Worm (Caenorhabditis elegans): ENCODE data around the gene him-5.
A peak's percentile ranks its signal among the peaks of the same experiment; 100 is the strongest.

him-5 gene

DNA sequence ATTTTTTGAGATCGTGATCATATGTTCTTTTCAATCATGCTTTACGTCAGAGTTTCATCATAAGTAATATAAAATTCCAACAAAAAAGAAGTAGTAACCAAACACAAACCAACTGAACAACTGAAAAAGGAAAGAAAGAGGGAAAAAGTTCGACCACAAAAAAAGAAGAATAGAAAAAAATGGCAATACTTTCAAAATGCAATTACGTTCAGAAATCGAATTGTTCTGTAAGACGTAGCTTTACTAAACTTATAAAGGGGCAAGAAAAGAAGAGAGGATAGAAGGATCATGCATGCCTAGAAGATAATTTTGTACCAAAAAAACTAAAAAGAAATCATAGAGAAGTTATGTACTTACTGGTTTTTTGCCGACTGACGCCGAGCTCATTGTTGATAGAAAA, 50.5 kb downstream of the him-5 start:
- 0 out of 2 replicates have a peak, but pooled peaks have one; percentile 8 for TF ChIP-seq ctbp-1 (GFP tag; IDR thresholded peaks at IDR 0.05)
- peak; percentile 96 for TF ChIP-seq ces-1 (GFP tag; optimal IDR thresholded peaks at IDR 0.05)
- peak; percentile 82 for TF ChIP-seq fkh-10 (GFP tag; optimal IDR thresholded peaks at IDR 0.05)
- no peak for TF ChIP-seq lin-1 (GFP tag; IDR thresholded peaks at IDR 0.05)
- TF ChIP-seq lsy-2 (tag; optimal IDR thresholded peaks at IDR 0.05), result peak in 1 of 2 experiments; percentile 4
- TF ChIP-seq nhr-77 (tag; optimal IDR thresholded peaks at IDR 0.05), result no peak
- TF ChIP-seq zip-11 (GFP tag; IDR thresholded peaks at IDR 0.05), result no peak

DNA sequence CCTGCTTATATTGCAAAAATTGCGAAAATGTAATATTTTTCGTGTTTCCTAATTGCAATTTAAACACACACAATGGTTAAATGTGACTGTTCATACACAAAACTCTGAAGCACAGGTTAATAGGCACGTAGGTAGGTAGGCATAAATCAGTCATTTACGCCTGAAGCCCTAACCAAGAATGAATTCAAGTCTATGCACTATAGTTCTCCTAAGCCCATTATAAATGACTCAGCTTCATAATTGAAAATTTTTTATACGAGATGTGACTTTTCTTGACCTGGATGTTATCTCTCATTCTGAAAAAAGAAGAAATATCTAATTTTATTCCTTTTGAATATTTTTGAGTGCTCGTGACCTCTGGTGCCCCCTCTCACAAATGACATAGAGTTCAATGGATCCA, 51.6 kb downstream of the him-5 start:
- peak in 1 of 2 experiments; percentile 92 for TF ChIP-seq unc-62 (GFP tag; optimal IDR thresholded peaks at IDR 0.05 in 1 of 2)
- TF ChIP-seq unc-62 (tag; optimal IDR thresholded peaks at IDR 0.05), result no peak
- TF ChIP-seq lsy-2 (tag; optimal IDR thresholded peaks at IDR 0.05), result no peak
